Worm (Caenorhabditis elegans) whole organism, L4/young adult: ENCODE results near the gene copb-1.

Experiments used
- dao-5 ChIP-seq: sonication (generic microtip); optimal IDR thresholded peaks from 2 replicates; lab custom pipeline; 2016; ENCODE audit warnings: missing genotype, missing genetic modification characterization, moderate library complexity, missing compliant biosample characterization
- him-1 ChIP-seq: sonication (generic microtip); optimal IDR thresholded peaks from 2 replicates; lab custom pipeline; 2016; ENCODE audit warnings: missing genotype, missing genetic modification reagents, missing genetic modification characterization, missing compliant biosample characterization

- no peak for TF ChIP-seq him-1 (tag; lab: Kevin White, UChicago)
- TF ChIP-seq dao-5 (tag; lab: Kevin White, UChicago) = no peak
These were observed 47.7 kb downstream of the copb-1 start, which contains the start of gene ins-19 for ce11 chrII:3126341-3126740.
